Worm (Caenorhabditis elegans): ENCODE results near the gene C04F5.8.

- TF ChIP-seq ceh-13 (GFP tag; optimal IDR thresholded peaks at IDR 0.05) (no peak), tbx-37 (GFP tag; conservative IDR thresholded peaks at IDR 0.05) (no peak), B0310.2 (tag; optimal IDR thresholded peaks at IDR 0.05) (no peak), ama-1 (optimal IDR thresholded peaks at IDR 0.05) (no peak), flt-1 (GFP tag; IDR thresholded peaks at IDR 0.05) (no peak), tbx-11 (GFP tag; IDR thresholded peaks at IDR 0.05) (no peak), hmg-4 (GFP tag; optimal IDR thresholded peaks at IDR 0.05) (no peak), pes-1 (GFP tag; IDR thresholded peaks at IDR 0.05) (no peak), sea-1 (GFP tag; conservative IDR thresholded peaks at IDR 0.05) (no peak), hmbx-1 (tag; optimal IDR thresholded peaks at IDR 0.05) (no peak), ceh-36 (tag; optimal IDR thresholded peaks at IDR 0.05) (no peak), ets-7 (tag; optimal IDR thresholded peaks at IDR 0.05) (no peak), F13C5.2 (tag; optimal IDR thresholded peaks at IDR 0.05) (no peak)
These were observed 6.1 kb upstream of the C04F5.8 start, which contains the start of gene sid-1 for ce11 chrV:5119679-5120078.

Measured in whole organism, early embryonic.